Fruit fly (Drosophila melanogaster): Measurements from ENCODE around the gene CG12236.

Gene CG12236

dm6 chrX:5941824-5942223 lies 33.9 kb downstream of the CG12236 start:
- TF ChIP-seq CG10654 (GFP tag; optimal IDR thresholded peaks at IDR 0.05) (no peak), ham (GFP tag; IDR thresholded peaks at IDR 0.05) (no peak), CG6791 (GFP tag; IDR thresholded peaks at IDR 0.05; ENCODE audit: partially characterized antibody) (peak; percentile 71; the same call in 2 of the 3 replicates), CG7963 (GFP tag; IDR thresholded peaks at IDR 0.05; ENCODE audit: partially characterized antibody) (peak; percentile 55; the same call in 2 of the 3 replicates), CG13287 (GFP tag; IDR thresholded peaks at IDR 0.05; ENCODE audit: partially characterized antibody) (peak; percentile 75), unc-4 (GFP tag; IDR thresholded peaks at IDR 0.05; ENCODE audit: partially characterized antibody) (peak; percentile 68), hbn (GFP tag; IDR thresholded peaks at IDR 0.05; ENCODE audit: partially characterized antibody) (peak; percentile 56), Dll (GFP tag; IDR thresholded peaks at IDR 0.05; ENCODE audit: partially characterized antibody) (peak; percentile 75; the same call in 3 of the 4 replicates), row (GFP tag; IDR thresholded peaks at IDR 0.05) (peak; percentile 59; the same call in 2 of the 3 replicates), nerfin-2 (GFP tag; IDR thresholded peaks at IDR 0.05; ENCODE audit: partially characterized antibody) (0 out of 2 replicates have a peak, but pooled peaks have one; percentile 32), ato (GFP tag; IDR thresholded peaks at IDR 0.05; ENCODE audit: partially characterized antibody) (peak; percentile 62), Scr (GFP tag; IDR thresholded peaks at IDR 0.05; ENCODE audit: partially characterized antibody) (peak; percentile 70), amos (GFP tag; IDR thresholded peaks at IDR 0.05; ENCODE audit: partially characterized antibody) (peak; percentile 69), E2f2 (GFP tag; IDR thresholded peaks at IDR 0.05) (peak; percentile 82), CG9215 (GFP tag; IDR thresholded peaks at IDR 0.05) (no peak), Opbp (GFP tag; IDR thresholded peaks at IDR 0.05; ENCODE audit: partially characterized antibody) (peak; percentile 80; the same call in 2 of the 3 replicates), Dref (GFP tag; IDR thresholded peaks at IDR 0.05) (peak; percentile 75), knrl (GFP tag; IDR thresholded peaks at IDR 0.05; ENCODE audit: partially characterized antibody) (peak; percentile 51; the same call in 2 of the 3 replicates), Six4 (GFP tag; optimal IDR thresholded peaks at IDR 0.05) (no peak), mirr (GFP tag; optimal IDR thresholded peaks at IDR 0.05) (no peak), zen2 (GFP tag; IDR thresholded peaks at IDR 0.05; ENCODE audit: partially characterized antibody) (peak; percentile 50; the same call in 1 of the 3 replicates), Dbx (GFP tag; IDR thresholded peaks at IDR 0.05) (no peak), CG30020 (tag; optimal IDR thresholded peaks at IDR 0.05) (no peak), HLH4C (GFP tag; IDR thresholded peaks at IDR 0.05; ENCODE audit: partially characterized antibody) (peak; percentile 57), CG42726 (GFP tag; IDR thresholded peaks at IDR 0.05; ENCODE audit: partially characterized antibody) (peak; percentile 23; the same call in 1 of the 2 replicates), CG34224 (GFP tag; IDR thresholded peaks at IDR 0.05; ENCODE audit: partially characterized antibody) (peak; percentile 65), inv (GFP tag; IDR thresholded peaks at IDR 0.05; ENCODE audit: partially characterized antibody) (peak; percentile 41; the same call in 1 of the 2 replicates), CG18011 (GFP tag; optimal IDR thresholded peaks at IDR 0.05) (no peak), Doc3 (GFP tag; IDR thresholded peaks at IDR 0.05; ENCODE audit: partially characterized antibody) (peak; percentile 56), hb (GFP tag; IDR thresholded peaks at IDR 0.05; ENCODE audit: partially characterized antibody) (peak; percentile 26; the same call in 1 of the 3 replicates), Sry-δ (GFP tag; optimal IDR thresholded peaks at IDR 0.05) (peak; percentile 54), ind (GFP tag; optimal IDR thresholded peaks at IDR 0.05) (no peak), bbx (GFP tag; IDR thresholded peaks at IDR 0.05; ENCODE audit: partially characterized antibody) (peak; percentile 76), Dek (tag; optimal IDR thresholded peaks at IDR 0.05) (no peak), Dp (GFP tag; optimal IDR thresholded peaks at IDR 0.05) (peak; percentile 69), CG14860 (GFP tag; IDR thresholded peaks at IDR 0.05; ENCODE audit: partially characterized antibody) (peak; percentile 42; the same call in 1 of the 3 replicates), Sox102F (GFP tag; optimal IDR thresholded peaks at IDR 0.05) (no peak), CG8944 (GFP tag; optimal IDR thresholded peaks at IDR 0.05) (no peak), lola (GFP tag; optimal IDR thresholded peaks at IDR 0.05) (no peak), BEAF-32 (GFP tag; optimal IDR thresholded peaks at IDR 0.05) (peak; percentile 65), CG3995 (GFP tag; optimal IDR thresholded peaks at IDR 0.05) (peak; percentile 1), CG16813 (GFP tag; IDR thresholded peaks at IDR 0.05; ENCODE audit: partially characterized antibody) (peak; percentile 63), slbo (GFP tag; IDR thresholded peaks at IDR 0.05) (peak; percentile 26; the same call in 1 of the 2 replicates), lbe (GFP tag; optimal IDR thresholded peaks at IDR 0.05) (peak; percentile 4), vnd (GFP tag; IDR thresholded peaks at IDR 0.05; ENCODE audit: partially characterized antibody) (peak; percentile 41; the same call in 2 of the 3 replicates), CG2116 (GFP tag; optimal IDR thresholded peaks at IDR 0.05) (peak; percentile 25)

All from whole organism, embryonic.